Worm (Caenorhabditis elegans): ENCODE results near the gene C04E12.2.

- TF ChIP-seq ets-7 (tag; optimal IDR thresholded peaks at IDR 0.05) (no peak), ama-1 (optimal IDR thresholded peaks at IDR 0.05) (no peak), ceh-36 (tag; optimal IDR thresholded peaks at IDR 0.05) (no peak)
These were observed 50.1 kb downstream of the C04E12.2 start, which contains the start of gene T20D4.3 for ce11 chrV:3417928-3418327.
